Worm (Caenorhabditis elegans) whole organism, L1 larva: ENCODE data around the gene Y56A3A.33.

Source experiments
- alr-1 ChIP-seq: fragments of 200-800 bp; sonication (Bioruptor generic); optimal IDR thresholded peaks from 2 replicates; lab custom pipeline; 2018; ENCODE audit warnings: borderline replicate concordance, mild to moderate bottlenecking, missing genetic modification characterization, missing compliant biosample characterization
- ceh-8 ChIP-seq: fragments of 200-800 bp; sonication (Bioruptor generic); optimal IDR thresholded peaks from 2 replicates; lab custom pipeline; 2018; ENCODE audit warnings: mild to moderate bottlenecking, missing genetic modification characterization, moderate library complexity, missing compliant biosample characterization
- hpl-2 ChIP-seq: fragments of 150-350 bp; optimal IDR thresholded peaks from 2 replicates; lab custom pipeline; 2014; ENCODE audit warnings: missing biosample characterization, missing genetic modification reagents, missing genetic modification characterization
- isw-1 ChIP-seq: fragments of 200-800 bp; sonication (Bioruptor generic); IDR thresholded peaks from 2 replicates; pipeline ENCODE4 v1.3.6; 2022; ENCODE audit warnings: missing genetic modification characterization, missing compliant biosample characterization
- lin-13 ChIP-seq: fragments of 150-350 bp; optimal IDR thresholded peaks from 2 replicates; lab custom pipeline; 2014; ENCODE audit warnings: missing biosample characterization, missing genetic modification reagents, missing genetic modification characterization
- nhr-47 ChIP-seq: sonication (generic microtip); optimal IDR thresholded peaks from 2 replicates; lab custom pipeline; 2016; ENCODE audit warnings: mild to moderate bottlenecking, missing genetic modification characterization, moderate library complexity, missing compliant biosample characterization
- nhr-76 ChIP-seq: sonication (generic microtip); optimal IDR thresholded peaks from 2 replicates; lab custom pipeline; 2017; ENCODE audit warnings: missing biosample characterization, missing genetic modification characterization
- pax-3 ChIP-seq: fragments of 200-800 bp; sonication (Bioruptor generic); optimal IDR thresholded peaks from 2 replicates; lab custom pipeline; 2018; ENCODE audit warnings: mild to moderate bottlenecking, missing genetic modification characterization, moderate library complexity, missing compliant biosample characterization
- pqm-1 ChIP-seq: sonication (generic microtip); optimal IDR thresholded peaks from 3 replicates; lab custom pipeline; 2017; ENCODE audit warnings: missing biosample characterization, missing genetic modification characterization
- rnt-1 ChIP-seq: sonication (generic microtip); optimal IDR thresholded peaks from 2 replicates; lab custom pipeline; 2016; ENCODE audit warnings: mild to moderate bottlenecking, missing genetic modification characterization, moderate library complexity, missing compliant biosample characterization
- snu-23 ChIP-seq: sonication (generic microtip); optimal IDR thresholded peaks from 2 replicates; lab custom pipeline; 2016; ENCODE audit warnings: missing genetic modification characterization, missing compliant biosample characterization
- unc-130 ChIP-seq: fragments of 150-350 bp; optimal IDR thresholded peaks from 2 replicates; lab custom pipeline; 2017; ENCODE audit warnings: missing biosample characterization, missing genetic modification characterization, inconsistent platforms
- ztf-4 ChIP-seq: fragments of 150-350 bp; optimal IDR thresholded peaks from 2 replicates; lab custom pipeline; 2014; ENCODE audit warnings: missing biosample characterization, missing genetic modification characterization

The Y56A3A.33 gene

DNA sequence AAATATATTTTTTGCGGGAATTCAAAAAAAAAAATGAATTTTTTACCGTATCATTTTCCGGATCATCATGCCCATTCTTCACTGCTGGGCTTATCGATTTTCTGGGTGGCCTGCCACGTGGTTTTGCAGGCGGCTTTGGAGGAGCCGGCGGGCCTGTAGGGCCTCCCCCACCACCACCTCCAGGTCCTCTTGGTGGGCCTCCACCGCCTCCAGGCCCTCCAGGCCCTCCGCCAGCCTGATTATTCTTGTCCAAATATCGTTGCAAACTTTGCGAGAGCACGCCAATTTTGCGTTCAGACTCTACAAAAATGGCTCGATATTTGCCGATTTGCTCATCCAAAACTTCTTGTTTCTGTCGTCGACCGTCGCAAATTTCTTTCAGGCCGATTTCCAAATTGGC is 51.6 kb downstream of the Y56A3A.33 start:
- no peak for TF ChIP-seq nhr-47 (tag; lab: Kevin White, UChicago)
- TF ChIP-seq rnt-1 (tag; lab: Kevin White, UChicago), result no peak
- no peak for TF ChIP-seq isw-1 (GFP tag; lab: Robert Waterston, UW)
- TF ChIP-seq alr-1, result no peak
- no peak for TF ChIP-seq unc-130 (tag; lab: Kevin White, UChicago)
- no peak for TF ChIP-seq nhr-76 (tag; lab: Kevin White, UChicago)
- TF ChIP-seq lin-13 (GFP tag; lab: Kevin White, UChicago), result no peak
- no peak for TF ChIP-seq pax-3
- no peak for TF ChIP-seq hpl-2 (GFP tag; lab: Kevin White, UChicago)
- no peak for TF ChIP-seq pqm-1 (tag; lab: Kevin White, UChicago)
- no peak for TF ChIP-seq ztf-4 (tag; lab: Kevin White, UChicago)
- TF ChIP-seq snu-23 (GFP tag; lab: Kevin White, UChicago), result no peak
- TF ChIP-seq ceh-8 (GFP tag; lab: Kevin White, UChicago), result no peak
